Fruit fly (Drosophila melanogaster): Measurements from ENCODE around the gene Mcr.
A peak's percentile ranks its signal among the peaks of the same experiment; 100 is the strongest.

The Mcr gene

DNA sequence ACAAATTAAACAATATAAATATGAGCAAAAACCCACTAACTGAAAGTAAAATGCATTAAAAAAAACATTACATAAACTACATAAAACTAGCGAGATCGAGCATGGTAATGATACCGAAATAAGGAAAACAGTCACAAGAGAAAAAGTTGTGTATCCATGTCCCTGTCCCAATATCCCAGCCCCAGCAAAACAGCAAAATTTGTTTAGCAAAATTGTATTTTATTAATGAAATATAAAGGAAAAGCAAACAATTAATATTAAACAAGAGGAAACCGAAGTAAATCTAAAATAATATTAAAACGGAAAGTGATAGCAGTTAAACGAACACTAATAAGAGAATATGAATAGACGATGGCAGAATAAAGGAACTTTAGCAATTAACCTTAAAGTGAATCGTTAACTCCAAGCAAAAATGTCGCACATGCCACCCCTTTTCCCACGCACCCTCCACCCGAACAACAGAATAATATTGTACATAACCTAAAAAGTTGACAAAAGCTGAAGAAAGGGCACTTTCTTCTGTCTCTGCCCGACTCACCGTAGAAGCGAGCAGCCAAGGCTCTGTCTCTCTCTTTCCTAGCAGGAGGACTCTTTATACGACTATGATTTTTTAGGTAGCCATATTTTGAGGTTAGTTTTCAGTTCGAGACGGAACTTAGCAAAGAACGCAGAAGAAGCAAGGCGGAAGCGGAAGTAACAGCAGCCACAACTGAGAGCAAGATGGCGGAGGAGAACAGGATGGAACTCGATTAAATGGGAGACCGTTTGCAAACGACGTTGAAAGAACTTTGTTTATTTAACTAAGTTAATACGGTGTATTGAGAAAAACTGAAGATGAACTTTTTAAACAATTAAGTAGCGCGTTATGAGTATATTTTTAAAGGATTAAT lies 28.0 kb upstream of the Mcr start (continued):
- TF ChIP-seq Fer1 (GFP tag; optimal IDR thresholded peaks at IDR 0.05) (no peak), pzg (GFP tag; optimal IDR thresholded peaks at IDR 0.05) (no peak), exex (tag; optimal IDR thresholded peaks at IDR 0.05) (no peak), CG17186 (GFP tag; optimal IDR thresholded peaks at IDR 0.05) (no peak), sd (tag; optimal IDR thresholded peaks at IDR 0.05) (no peak), Dbx (GFP tag; IDR thresholded peaks at IDR 0.05) (no peak), Dip2 (GFP tag; IDR thresholded peaks at IDR 0.05) (no peak), phol (tag; optimal IDR thresholded peaks at IDR 0.05) (peak; percentile 67), CG6254 (GFP tag; optimal IDR thresholded peaks at IDR 0.05) (no peak), zen (tag; optimal IDR thresholded peaks at IDR 0.05) (no peak), Rx (GFP tag; IDR thresholded peaks at IDR 0.05) (no peak), dmrt11E (tag; optimal IDR thresholded peaks at IDR 0.05) (no peak), CG11723 (GFP tag; optimal IDR thresholded peaks at IDR 0.05) (no peak), pum (GFP tag; optimal IDR thresholded peaks at IDR 0.05) (no peak), Fer3 (tag; optimal IDR thresholded peaks at IDR 0.05) (no peak), mirr (GFP tag; optimal IDR thresholded peaks at IDR 0.05) (no peak), CG8290 (GFP tag; optimal IDR thresholded peaks at IDR 0.05) (no peak), CG8290 (tag; optimal IDR thresholded peaks at IDR 0.05) (peak in 1 of 2 experiments; percentile 5), BtbVII (GFP tag; optimal IDR thresholded peaks at IDR 0.05) (no peak), ato (GFP tag; IDR thresholded peaks at IDR 0.05; ENCODE audit: partially characterized antibody) (no peak), Nf-YB (GFP tag; optimal IDR thresholded peaks at IDR 0.05) (no peak), Hmx (GFP tag; optimal IDR thresholded peaks at IDR 0.05) (no peak), hkb (optimal IDR thresholded peaks at IDR 0.05) (no peak), hkb (GFP tag; IDR thresholded peaks at IDR 0.05) (0 out of 2 replicates have a peak, but pooled peaks have one; percentile 18), C15 (GFP tag; IDR thresholded peaks at IDR 0.05) (no peak), Ets97D (GFP tag; optimal IDR thresholded peaks at IDR 0.05) (peak; percentile 59), hb (GFP tag; IDR thresholded peaks at IDR 0.05; ENCODE audit: partially characterized antibody) (no peak), Neu2 (GFP tag; optimal IDR thresholded peaks at IDR 0.05; ENCODE audit: borderline replicate concordance) (no peak), slbo (GFP tag; IDR thresholded peaks at IDR 0.05) (no peak), sens (GFP tag) (peak; percentile 54), trh (GFP tag; optimal IDR thresholded peaks at IDR 0.05) (no peak), Abd-B (GFP tag; optimal IDR thresholded peaks at IDR 0.05) (no peak), CG17568 (GFP tag; optimal IDR thresholded peaks at IDR 0.05) (peak; percentile 16), CG17359 (tag; optimal IDR thresholded peaks at IDR 0.05) (no peak), CG11456 (GFP tag; IDR thresholded peaks at IDR 0.05) (no peak), Nf-YA (GFP tag; IDR thresholded peaks at IDR 0.05) (no peak), usp (GFP tag; optimal IDR thresholded peaks at IDR 0.05) (no peak), ab (GFP tag; optimal IDR thresholded peaks at IDR 0.05) (no peak), eyg (GFP tag; optimal IDR thresholded peaks at IDR 0.05) (no peak), p53 (GFP tag; optimal IDR thresholded peaks at IDR 0.05) (peak; percentile 29), br (optimal IDR thresholded peaks at IDR 0.05) (no peak), wdn (GFP tag; IDR thresholded peaks at IDR 0.05) (no peak), CG2199 (GFP tag; IDR thresholded peaks at IDR 0.05) (peak; percentile 98), cg (GFP tag; optimal IDR thresholded peaks at IDR 0.05) (no peak), Dek (tag; optimal IDR thresholded peaks at IDR 0.05) (no peak), da (GFP tag; optimal IDR thresholded peaks at IDR 0.05) (no peak), fru (optimal IDR thresholded peaks at IDR 0.05) (no peak)
